Worm (Caenorhabditis elegans): ENCODE results near the gene C23F12.4.
A peak's percentile ranks its signal among the peaks of the same experiment; 100 is the strongest.

ce11 chrX:9372987-9373386 lies 14.2 kb upstream of the C23F12.4 start:
- TF ChIP-seq hmg-4 (GFP tag; optimal IDR thresholded peaks at IDR 0.05) (no peak), ama-1 (optimal IDR thresholded peaks at IDR 0.05) (no peak), B0310.2 (tag; optimal IDR thresholded peaks at IDR 0.05) (no peak), ceh-36 (tag; optimal IDR thresholded peaks at IDR 0.05) (no peak), hmbx-1 (tag; optimal IDR thresholded peaks at IDR 0.05) (no peak), ets-7 (tag; optimal IDR thresholded peaks at IDR 0.05) (no peak), ceh-13 (GFP tag; optimal IDR thresholded peaks at IDR 0.05) (peak; percentile 46), tbx-37 (GFP tag; conservative IDR thresholded peaks at IDR 0.05) (0 out of 2 replicates have a peak, but pooled peaks have one; percentile 25), hnd-1 (tag; optimal IDR thresholded peaks at IDR 0.05) (no peak), tbx-11 (GFP tag; IDR thresholded peaks at IDR 0.05) (no peak), tra-4 (tag; optimal IDR thresholded peaks at IDR 0.05) (no peak), flt-1 (GFP tag; IDR thresholded peaks at IDR 0.05) (peak; percentile 42), sea-1 (GFP tag; conservative IDR thresholded peaks at IDR 0.05) (no peak; the same call in 1 of the 2 replicates)

All from whole organism, early embryonic.